Worm (Caenorhabditis elegans): Measurements from ENCODE around the gene hsp-12.6.

hsp-12.6 gene

ce11 chrIV:9477135-9477928 is 30.3 kb upstream of the hsp-12.6 start, which contains the start of gene wrt-3 (continued):
- TF ChIP-seq ztf-26 (tag; optimal IDR thresholded peaks at IDR 0.05) = peak; percentile 80
- no peak for TF ChIP-seq pha-4 (tag; optimal IDR thresholded peaks at IDR 0.05)
- no peak for TF ChIP-seq athp-1 (tag; optimal IDR thresholded peaks at IDR 0.05)
- no peak for TF ChIP-seq bed-1 (GFP tag; IDR thresholded peaks at IDR 0.05)
- peak; percentile 93 for TF ChIP-seq T26A5.8 (tag; optimal IDR thresholded peaks at IDR 0.05)
- TF ChIP-seq F49E8.2 (tag; optimal IDR thresholded peaks at IDR 0.05; ENCODE audit: insufficient read depth) = no peak
- TF ChIP-seq F23B12.7 (tag; optimal IDR thresholded peaks at IDR 0.05; ENCODE audit: insufficient read depth) = peak; percentile 53
- TF ChIP-seq egl-44 (GFP tag; IDR thresholded peaks at IDR 0.05) = no peak; the same call in 1 of the 2 replicates
- peak; percentile 79 for TF ChIP-seq snpc-1.1 (tag; optimal IDR thresholded peaks at IDR 0.05; ENCODE audit: insufficient read depth)
- TF ChIP-seq mcd-1 (GFP tag; IDR thresholded peaks at IDR 0.05) = no peak; the same call in 1 of the 2 replicates
- TF ChIP-seq let-526 (GFP tag; IDR thresholded peaks at IDR 0.05) = no peak
- peak; percentile 94 for TF ChIP-seq nhr-27 (tag; optimal IDR thresholded peaks at IDR 0.05)
- TF ChIP-seq madf-3 (GFP tag; IDR thresholded peaks at IDR 0.05) = peak; percentile 84
- TF ChIP-seq aptf-2 (GFP tag; conservative IDR thresholded peaks at IDR 0.05) = 0 out of 2 replicates have a peak, but pooled peaks have one; percentile 15
- TF ChIP-seq lin-35 (GFP tag; optimal IDR thresholded peaks at IDR 0.05) = peak in 1 of 3 experiments; percentile 7
- no peak; the same call in 1 of the 2 replicates for TF ChIP-seq ekl-4 (GFP tag; IDR thresholded peaks at IDR 0.05)
- no peak for TF ChIP-seq dox-1 (GFP tag; IDR thresholded peaks at IDR 0.05)
- peak; percentile 92 for TF ChIP-seq ZK185.1 (tag; optimal IDR thresholded peaks at IDR 0.05; ENCODE audit: poor library complexity, severe bottlenecking)
- TF ChIP-seq C17E4.6 (GFP tag; IDR thresholded peaks at IDR 0.05) = 0 out of 2 replicates have a peak, but pooled peaks have one; percentile 14
- peak; percentile 100 for TF ChIP-seq tbp1 (GFP tag; optimal IDR thresholded peaks at IDR 0.05)
- no peak for TF ChIP-seq efl-1 (GFP tag; optimal IDR thresholded peaks at IDR 0.05)
- peak; percentile 88 for TF ChIP-seq F57A8.1 (GFP tag; optimal IDR thresholded peaks at IDR 0.05)
- TF ChIP-seq attf-3 (GFP tag; conservative IDR thresholded peaks at IDR 0.05) = 0 out of 2 replicates have a peak, but pooled peaks have one; percentile 52
- peak; percentile 88 for TF ChIP-seq hrde-1 (tag; optimal IDR thresholded peaks at IDR 0.05; ENCODE audit: borderline replicate concordance)
- TF ChIP-seq zim-3 (tag; optimal IDR thresholded peaks at IDR 0.05) = peak; percentile 97
- TF ChIP-seq bed-2 (GFP tag; IDR thresholded peaks at IDR 0.05) = no peak
- TF ChIP-seq F39B2.1 (GFP tag; IDR thresholded peaks at IDR 0.05) = 0 out of 2 replicates have a peak, but pooled peaks have one; percentile 63
- TF ChIP-seq gei-17 (GFP tag; optimal IDR thresholded peaks at IDR 0.05) = no peak
- no peak for TF ChIP-seq ceh-27 (GFP tag; optimal IDR thresholded peaks at IDR 0.05)
- TF ChIP-seq K12H6.12 (tag; optimal IDR thresholded peaks at IDR 0.05) = peak; percentile 56
- TF ChIP-seq lin-26 (GFP tag; IDR thresholded peaks at IDR 0.05) = peak; percentile 98
- TF ChIP-seq cebp-1 (GFP tag; IDR thresholded peaks at IDR 0.05) = no peak
- no peak for TF ChIP-seq cebp-1 (tag; optimal IDR thresholded peaks at IDR 0.05)
- TF ChIP-seq egl-18 (GFP tag; IDR thresholded peaks at IDR 0.05) = peak; percentile 62; the same call in 1 of the 2 replicates
- no peak for TF ChIP-seq ama-1 (optimal IDR thresholded peaks at IDR 0.05)
- TF ChIP-seq ama-1 (GFP tag; optimal IDR thresholded peaks at IDR 0.05) = peak; percentile 74 to 96
- no peak; the same call in 1 of the 2 replicates for TF ChIP-seq egrh-3 (GFP tag; IDR thresholded peaks at IDR 0.05)
- peak; percentile 66 for TF ChIP-seq atf-7 (tag; optimal IDR thresholded peaks at IDR 0.05)
- peak; percentile 83 for TF ChIP-seq sptf-2 (GFP tag; optimal IDR thresholded peaks at IDR 0.05)
- no peak for TF ChIP-seq C06A6.2 (GFP tag; conservative IDR thresholded peaks at IDR 0.05)
- peak; percentile 96 for TF ChIP-seq nhr-90 (tag; optimal IDR thresholded peaks at IDR 0.05)
- TF ChIP-seq lir-1 (GFP tag; conservative IDR thresholded peaks at IDR 0.05) = no peak
- peak; percentile 90 for TF ChIP-seq ceh-40 (GFP tag; IDR thresholded peaks at IDR 0.05)
- TF ChIP-seq ztf-3 (GFP tag; optimal IDR thresholded peaks at IDR 0.05) = peak; percentile 9
- no peak for TF ChIP-seq Y79H2A.3 (GFP tag; conservative IDR thresholded peaks at IDR 0.05)
- TF ChIP-seq rpc-1 (optimal IDR thresholded peaks at IDR 0.05) = peak; percentile 97
- TF ChIP-seq rpc-1 (tag; optimal IDR thresholded peaks at IDR 0.05) = peak; percentile 99

Data from whole organism, young adult.